Fruit fly (Drosophila melanogaster): ENCODE results near the gene Bin1.

Gene Bin1

DNA sequence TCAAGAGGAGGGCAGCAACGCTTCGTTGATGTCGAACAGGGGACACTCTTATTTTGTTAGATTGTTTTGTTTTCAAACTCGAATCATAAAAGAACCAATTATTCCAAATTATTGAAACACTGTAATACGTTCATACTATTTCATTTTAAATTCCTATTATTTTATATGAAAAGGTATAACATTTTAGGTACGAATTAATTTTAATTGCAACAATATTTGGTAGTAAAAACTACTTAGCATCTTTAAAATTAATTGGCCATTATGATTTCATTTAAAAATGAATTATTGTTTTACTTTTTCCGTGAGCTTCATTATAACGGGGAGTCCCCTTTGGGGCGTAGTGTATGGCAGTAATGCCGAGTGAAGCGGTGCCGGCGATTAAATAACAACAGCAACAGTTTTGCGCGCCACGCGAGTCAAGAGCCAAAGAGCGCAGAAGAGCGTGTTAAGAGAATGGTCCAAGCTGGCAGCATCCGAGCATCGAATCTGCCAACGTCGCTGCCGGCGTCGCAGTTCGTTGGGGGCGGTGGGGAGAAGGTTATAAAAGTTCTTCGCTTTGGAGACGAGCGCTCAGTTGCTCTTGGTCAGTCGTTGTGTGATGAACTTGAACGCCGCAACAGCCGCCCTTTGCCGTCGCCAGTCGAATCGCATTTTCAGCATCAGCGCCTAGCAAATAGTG lies 31.7 kb downstream of the Bin1 start:
- TF ChIP-seq CG14655 (GFP tag; optimal IDR thresholded peaks at IDR 0.05) (peak; percentile 74), gl (tag; optimal IDR thresholded peaks at IDR 0.05) (no peak), CG34367 (tag; optimal IDR thresholded peaks at IDR 0.05) (peak; percentile 25), CG17806 (tag; optimal IDR thresholded peaks at IDR 0.05) (peak; percentile 57), rn (GFP tag; IDR thresholded peaks at IDR 0.05) (no peak), D1 (tag; optimal IDR thresholded peaks at IDR 0.05) (peak; percentile 52), CG32121 (GFP tag; IDR thresholded peaks at IDR 0.05) (peak; percentile 55; the same call in 1 of the 2 replicates), Ets98B (GFP tag; IDR thresholded peaks at IDR 0.05) (peak; percentile 17; the same call in 1 of the 2 replicates), CG8159 (tag; optimal IDR thresholded peaks at IDR 0.05) (peak; percentile 73), CG12605 (GFP tag; IDR thresholded peaks at IDR 0.05) (peak; percentile 59), EcR (GFP tag; optimal IDR thresholded peaks at IDR 0.05) (no peak), fd96Ca (GFP tag; IDR thresholded peaks at IDR 0.05) (0 out of 3 replicates have a peak, but pooled peaks have one; percentile 48), CG9948 (tag; optimal IDR thresholded peaks at IDR 0.05) (peak; percentile 54), CG10348 (GFP tag; IDR thresholded peaks at IDR 0.05) (no peak), CG13204 (GFP tag; optimal IDR thresholded peaks at IDR 0.05) (peak; percentile 70), Pif1B (GFP tag; optimal IDR thresholded peaks at IDR 0.05) (peak; percentile 51), CG15710 (tag; optimal IDR thresholded peaks at IDR 0.05) (peak; percentile 65), CG4496 (GFP tag; IDR thresholded peaks at IDR 0.05) (peak; percentile 50), Snoo (tag; optimal IDR thresholded peaks at IDR 0.05) (peak; percentile 63), CG8301 (tag; optimal IDR thresholded peaks at IDR 0.05) (peak; percentile 73), Pif1A (GFP tag; optimal IDR thresholded peaks at IDR 0.05) (peak; percentile 67)

DNA sequence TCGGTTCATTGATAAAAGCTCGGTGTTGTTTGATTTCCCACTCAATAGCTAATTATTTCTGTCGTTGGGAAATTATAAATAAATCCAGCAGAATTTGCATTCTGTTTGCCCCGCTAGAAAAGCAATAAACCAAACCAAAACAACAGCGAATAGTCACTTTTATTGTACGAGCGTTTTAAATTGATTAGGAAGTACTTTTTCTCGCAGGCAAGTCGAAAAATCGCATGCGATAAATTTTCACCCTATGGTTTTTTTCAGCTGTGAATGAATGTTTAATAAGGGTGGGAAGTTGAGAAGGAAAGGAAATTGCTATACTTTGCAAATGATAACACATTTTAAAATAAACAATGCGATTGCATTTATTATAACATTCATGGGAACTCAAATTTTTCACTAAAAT lies 33.3 kb downstream of the Bin1 start:
- TF ChIP-seq CG32121 (GFP tag; IDR thresholded peaks at IDR 0.05) (no peak), D1 (tag; optimal IDR thresholded peaks at IDR 0.05) (no peak), CG12605 (GFP tag; IDR thresholded peaks at IDR 0.05) (no peak), Ets98B (GFP tag; IDR thresholded peaks at IDR 0.05) (no peak), CG8159 (tag; optimal IDR thresholded peaks at IDR 0.05) (no peak), CG10348 (GFP tag; IDR thresholded peaks at IDR 0.05) (no peak), fd96Ca (GFP tag; IDR thresholded peaks at IDR 0.05) (no peak), CG34367 (tag; optimal IDR thresholded peaks at IDR 0.05) (no peak), rn (GFP tag; IDR thresholded peaks at IDR 0.05) (no peak), gl (tag; optimal IDR thresholded peaks at IDR 0.05) (no peak), EcR (GFP tag; optimal IDR thresholded peaks at IDR 0.05) (no peak), CG13204 (GFP tag; optimal IDR thresholded peaks at IDR 0.05) (no peak), CG14655 (GFP tag; optimal IDR thresholded peaks at IDR 0.05) (no peak), Pif1B (GFP tag; optimal IDR thresholded peaks at IDR 0.05) (no peak)

DNA sequence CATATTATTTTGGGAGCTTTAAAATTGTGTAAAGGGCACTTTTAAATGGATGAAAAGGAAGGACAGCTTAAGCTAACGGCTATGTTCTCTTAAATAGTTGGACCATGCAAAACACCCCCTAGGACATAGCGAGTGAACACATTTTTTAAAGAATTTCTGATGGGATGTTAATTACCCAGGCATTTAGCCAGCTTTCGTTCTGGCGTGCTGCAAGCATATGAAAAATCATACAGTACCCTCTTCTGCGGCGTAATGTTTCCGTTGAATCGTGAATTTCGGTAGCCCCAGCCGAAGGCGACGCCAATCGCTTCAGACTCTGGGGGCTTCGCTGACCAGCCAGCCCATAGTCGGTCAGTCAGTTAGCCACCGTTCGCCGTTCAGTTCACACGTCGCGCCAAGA lies 34.7 kb downstream of the Bin1 start, which contains the start of gene CG6006:
TSS of gene CG6006 (plus strand) at position 301 of the 400 bp plus-strand sequence.
- TF ChIP-seq CG8159 (tag; optimal IDR thresholded peaks at IDR 0.05) (no peak), CG8301 (tag; optimal IDR thresholded peaks at IDR 0.05) (no peak), CG32121 (GFP tag; IDR thresholded peaks at IDR 0.05) (no peak), D1 (tag; optimal IDR thresholded peaks at IDR 0.05) (no peak), Pif1B (GFP tag; optimal IDR thresholded peaks at IDR 0.05) (no peak), CG17806 (tag; optimal IDR thresholded peaks at IDR 0.05) (no peak), rn (GFP tag; IDR thresholded peaks at IDR 0.05) (no peak), CG15710 (tag; optimal IDR thresholded peaks at IDR 0.05) (no peak), gl (tag; optimal IDR thresholded peaks at IDR 0.05) (no peak), CG4496 (GFP tag; IDR thresholded peaks at IDR 0.05) (no peak), CG12605 (GFP tag; IDR thresholded peaks at IDR 0.05) (no peak), CG14655 (GFP tag; optimal IDR thresholded peaks at IDR 0.05) (no peak), fd96Ca (GFP tag; IDR thresholded peaks at IDR 0.05) (no peak), CG9948 (tag; optimal IDR thresholded peaks at IDR 0.05) (no peak), Pif1A (GFP tag; optimal IDR thresholded peaks at IDR 0.05) (no peak), CG34367 (tag; optimal IDR thresholded peaks at IDR 0.05) (no peak), CG10348 (GFP tag; IDR thresholded peaks at IDR 0.05) (no peak), Ets98B (GFP tag; IDR thresholded peaks at IDR 0.05) (no peak)

DNA sequence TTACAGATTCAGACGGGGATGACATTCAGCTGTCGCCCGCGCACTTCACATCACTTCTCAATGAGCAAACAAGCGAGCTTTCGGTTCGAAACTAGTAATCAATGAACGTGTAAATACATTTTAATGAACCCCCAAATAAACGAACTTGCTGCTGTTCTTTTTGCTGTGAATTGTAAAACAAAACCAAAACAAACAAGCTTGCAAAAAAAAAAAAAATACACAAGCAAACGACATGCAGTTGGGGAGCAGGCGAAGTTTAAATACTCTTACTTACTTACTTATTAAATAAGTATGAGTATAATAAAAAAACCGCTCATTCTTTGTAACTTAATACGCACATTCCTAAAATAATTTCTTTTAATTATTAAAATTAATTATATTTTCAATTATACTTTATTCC lies 35.1 kb downstream of the Bin1 start:
- TF ChIP-seq rn (GFP tag; IDR thresholded peaks at IDR 0.05), result peak; percentile 61
- no peak for TF ChIP-seq CG13204 (GFP tag; optimal IDR thresholded peaks at IDR 0.05)
- TF ChIP-seq CG15710 (tag; optimal IDR thresholded peaks at IDR 0.05), result peak; percentile 34
- peak; percentile 84 for TF ChIP-seq CG32121 (GFP tag; IDR thresholded peaks at IDR 0.05)
- peak; percentile 50 for TF ChIP-seq Pif1A (GFP tag; optimal IDR thresholded peaks at IDR 0.05)
- TF ChIP-seq CG34367 (tag; optimal IDR thresholded peaks at IDR 0.05), result no peak
- TF ChIP-seq CG14655 (GFP tag; optimal IDR thresholded peaks at IDR 0.05), result no peak
- no peak for TF ChIP-seq D1 (tag; optimal IDR thresholded peaks at IDR 0.05)
- peak; percentile 80 for TF ChIP-seq CG12605 (GFP tag; IDR thresholded peaks at IDR 0.05)
- peak; percentile 67 for TF ChIP-seq Snoo (tag; optimal IDR thresholded peaks at IDR 0.05)
- TF ChIP-seq gl (tag; optimal IDR thresholded peaks at IDR 0.05), result no peak
- no peak for TF ChIP-seq Pif1B (GFP tag; optimal IDR thresholded peaks at IDR 0.05)
- TF ChIP-seq CG10348 (GFP tag; IDR thresholded peaks at IDR 0.05), result no peak
- TF ChIP-seq Ets98B (GFP tag; IDR thresholded peaks at IDR 0.05), result peak; percentile 70
- TF ChIP-seq fd96Ca (GFP tag; IDR thresholded peaks at IDR 0.05), result 0 out of 3 replicates have a peak, but pooled peaks have one; percentile 21
- TF ChIP-seq CG17806 (tag; optimal IDR thresholded peaks at IDR 0.05), result no peak
- no peak for TF ChIP-seq EcR (GFP tag; optimal IDR thresholded peaks at IDR 0.05)
- TF ChIP-seq CG8301 (tag; optimal IDR thresholded peaks at IDR 0.05), result no peak
- TF ChIP-seq CG9948 (tag; optimal IDR thresholded peaks at IDR 0.05), result no peak
- peak; percentile 86 for TF ChIP-seq CG4496 (GFP tag; IDR thresholded peaks at IDR 0.05)
- peak; percentile 15 for TF ChIP-seq CG8159 (tag; optimal IDR thresholded peaks at IDR 0.05)

DNA sequence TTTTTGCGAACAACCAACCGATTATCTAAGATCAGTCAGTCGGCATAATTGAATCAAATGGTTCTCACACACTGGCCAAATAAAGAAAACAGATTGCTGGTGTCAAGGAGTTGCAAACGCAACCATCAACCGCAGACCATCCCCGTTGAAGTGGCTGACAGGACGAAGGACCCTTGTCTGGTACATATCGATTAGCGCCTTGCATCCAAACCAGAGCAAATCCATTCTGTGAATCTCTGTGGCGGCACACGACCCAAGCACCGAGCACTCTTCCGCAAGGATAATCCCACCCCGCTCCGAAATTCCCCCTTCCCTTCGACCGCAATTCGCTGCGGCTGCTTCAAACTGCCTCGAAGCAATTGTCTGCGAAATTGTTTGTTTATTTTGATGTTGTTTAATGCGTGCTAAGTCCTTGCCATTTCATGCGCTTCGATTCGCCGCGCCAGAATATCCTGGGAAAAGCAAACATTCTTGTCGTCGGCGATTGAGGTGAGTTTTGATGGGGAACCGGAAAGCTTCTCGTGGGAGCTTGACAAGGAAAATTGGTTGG lies 35.9 kb downstream of the Bin1 start:
- TF ChIP-seq fd96Ca (GFP tag; IDR thresholded peaks at IDR 0.05), result no peak
- no peak for TF ChIP-seq rn (GFP tag; IDR thresholded peaks at IDR 0.05)
- no peak for TF ChIP-seq Snoo (tag; optimal IDR thresholded peaks at IDR 0.05)
- no peak for TF ChIP-seq Pif1B (GFP tag; optimal IDR thresholded peaks at IDR 0.05)
- no peak for TF ChIP-seq Ets98B (GFP tag; IDR thresholded peaks at IDR 0.05)
- TF ChIP-seq D1 (tag; optimal IDR thresholded peaks at IDR 0.05), result no peak
- TF ChIP-seq CG14655 (GFP tag; optimal IDR thresholded peaks at IDR 0.05), result no peak
- no peak for TF ChIP-seq CG8301 (tag; optimal IDR thresholded peaks at IDR 0.05)
- no peak for TF ChIP-seq CG4496 (GFP tag; IDR thresholded peaks at IDR 0.05)
